Worm (Caenorhabditis elegans): Measurements from ENCODE around the gene fbxa-164.

ce11 chrII:1644777-1645348 is 31.0 kb upstream of the fbxa-164 start, which contains the start of gene ZC204.6:
- TF ChIP-seq lin-13 (GFP tag; optimal IDR thresholded peaks at IDR 0.05) (no peak), jun-1 (tag; optimal IDR thresholded peaks at IDR 0.05) (no peak), lin-35 (GFP tag; optimal IDR thresholded peaks at IDR 0.05) (no peak), ceh-82 (tag; optimal IDR thresholded peaks at IDR 0.05) (no peak), nhr-12 (tag; optimal IDR thresholded peaks at IDR 0.05) (no peak), fkh-10 (GFP tag; optimal IDR thresholded peaks at IDR 0.05) (no peak), fos-1 (tag; optimal IDR thresholded peaks at IDR 0.05) (no peak), snpc-4 (tag; optimal IDR thresholded peaks at IDR 0.05) (no peak), nhr-28 (tag; optimal IDR thresholded peaks at IDR 0.05) (no peak), C04F5.9 (tag; optimal IDR thresholded peaks at IDR 0.05) (no peak), dpl-1 (GFP tag; optimal IDR thresholded peaks at IDR 0.05) (no peak), pqm-1 (tag; optimal IDR thresholded peaks at IDR 0.05) (no peak)

Measured in whole organism, L1 larva.